Fruit fly (Drosophila melanogaster) whole organism, larva: Measurements from ENCODE around the gene Plc21C.
A peak's percentile ranks its signal among the peaks of the same experiment; 100 is the strongest.

ENCODE experiments used
- noc ChIP-seq: fragments of 200-800 bp; sonication (Bioruptor generic); optimal IDR thresholded peaks from 3 replicates; lab custom pipeline; 2019; ENCODE audit warnings: missing biosample characterization, mild to moderate bottlenecking, missing genetic modification characterization, moderate library complexity

Gene Plc21C

dm6 chr2L:382807-383206, 77.1 kb downstream of the Plc21C start:
- no peak for TF ChIP-seq noc (tag; lab: Kevin White, UChicago)

- TF ChIP-seq noc (tag; lab: Kevin White, UChicago), result no peak
Observed at dm6 chr2L:390509-390908, 84.8 kb downstream of the Plc21C start.

- TF ChIP-seq noc (tag; lab: Kevin White, UChicago), result peak; percentile 1
Observed at dm6 chr2L:392529-392928, 86.8 kb downstream of the Plc21C start.

- no peak for TF ChIP-seq noc (tag; lab: Kevin White, UChicago)
Observed at dm6 chr2L:395366-396117, 89.8 kb downstream of the Plc21C start.

- no peak for TF ChIP-seq noc (tag; lab: Kevin White, UChicago)
Observed at dm6 chr2L:402098-402497, 96.4 kb downstream of the Plc21C start, which contains the start of gene CG4213. Gene CG4213, minus strand, starts transcription at chr2L:402198.

- no peak for TF ChIP-seq noc (tag; lab: Kevin White, UChicago)
Observed at dm6 chr2L:403627-404575, 98.2 kb downstream of the Plc21C start, which contains the start of gene Polr1B. Gene Polr1B, plus strand, starts transcription at chr2L:404285.
